Fruit fly (Drosophila melanogaster) whole organism, embryonic: ENCODE measurements around the gene CG32280.

Experiments used
- Bteb2 ChIP-seq: fragments of 200-800 bp; sonication (Bioruptor generic); optimal IDR thresholded peaks from 2 replicates; lab custom pipeline; 2016; ENCODE audit warnings: missing biosample characterization, missing genetic modification characterization
- CG12071 ChIP-seq: fragments of 200-800 bp; sonication (Bioruptor generic); optimal IDR thresholded peaks from 3 replicates; lab custom pipeline; 2018; ENCODE audit warnings: missing biosample characterization, mild to moderate bottlenecking, missing genetic modification characterization
- CG12236 ChIP-seq: fragments of 200-800 bp; sonication (Bioruptor generic); optimal IDR thresholded peaks from 2 replicates; lab custom pipeline; 2016; ENCODE audit warnings: missing biosample characterization, missing genetic modification characterization
- CG12744 ChIP-seq: fragments of 200-800 bp; sonication (Bioruptor generic); optimal IDR thresholded peaks from 2 replicates; lab custom pipeline; 2016; ENCODE audit warnings: missing biosample characterization, missing genetic modification characterization
- CG13424 ChIP-seq: fragments of 200-800 bp; sonication (Bioruptor generic); optimal IDR thresholded peaks from 2 replicates; lab custom pipeline; 2019; ENCODE audit warnings: missing biosample characterization, mild to moderate bottlenecking, missing genetic modification characterization, moderate library complexity
- CG14050 ChIP-seq: fragments of 200-800 bp; sonication (Bioruptor generic); IDR thresholded peaks from 3 replicates; pipeline ENCODE4 v1.3.6; 2022; ENCODE audit warnings: missing biosample characterization, missing genetic modification characterization
- CG15479 ChIP-seq: fragments of 200-800 bp; sonication (Bioruptor generic); optimal IDR thresholded peaks from 3 replicates; lab custom pipeline; 2019; ENCODE audit warnings: missing biosample characterization, mild to moderate bottlenecking, missing genetic modification characterization, moderate library complexity
- CG16863 ChIP-seq: fragments of 200-800 bp; sonication (Bioruptor generic); optimal IDR thresholded peaks from 3 replicates; lab custom pipeline; 2016; ENCODE audit warnings: missing biosample characterization, missing genetic modification characterization
- CG17385 ChIP-seq: fragments of 200-800 bp; sonication (Bioruptor generic); optimal IDR thresholded peaks from 3 replicates; lab custom pipeline; 2018; ENCODE audit warnings: missing biosample characterization, mild to moderate bottlenecking, missing genetic modification characterization
- CG18476 ChIP-seq: fragments of 200-800 bp; sonication (Bioruptor generic); optimal IDR thresholded peaks from 2 replicates; lab custom pipeline; 2016; ENCODE audit warnings: missing biosample characterization, mild to moderate bottlenecking, missing genetic modification characterization
- CG2678 ChIP-seq: fragments of 200-800 bp; sonication (Bioruptor generic); optimal IDR thresholded peaks from 3 replicates; lab custom pipeline; 2019; ENCODE audit warnings: missing biosample characterization, mild to moderate bottlenecking, missing genetic modification characterization, moderate library complexity
- CG3065 ChIP-seq: fragments of 200-800 bp; sonication (Bioruptor generic); optimal IDR thresholded peaks from 2 replicates; lab custom pipeline; 2016; ENCODE audit warnings: missing biosample characterization, missing genetic modification characterization
- CG33557 ChIP-seq: fragments of 200-800 bp; sonication (Bioruptor generic); optimal IDR thresholded peaks from 2 replicates; lab custom pipeline; 2019; ENCODE audit warnings: missing biosample characterization, mild to moderate bottlenecking, missing genetic modification characterization, moderate library complexity
- CG34376 ChIP-seq: fragments of 200-800 bp; sonication (Bioruptor generic); optimal IDR thresholded peaks from 2 replicates; lab custom pipeline; 2018; ENCODE audit warnings: missing biosample characterization, mild to moderate bottlenecking, missing genetic modification characterization
- CG4360 ChIP-seq: fragments of 200-800 bp; sonication (Bioruptor generic); IDR thresholded peaks from 2 replicates; pipeline ENCODE4 v1.3.6; 2022; ENCODE audit warnings: missing biosample characterization, missing genetic modification characterization
- CG5180 ChIP-seq: fragments of 200-800 bp; sonication (Bioruptor generic); optimal IDR thresholded peaks from 3 replicates; lab custom pipeline; 2017; ENCODE audit warnings: missing biosample characterization, missing genetic modification characterization, mild to moderate bottlenecking, moderate library complexity, missing genetic modification reagents
- CG6272 ChIP-seq: fragments of 200-800 bp; sonication (Bioruptor generic); IDR thresholded peaks from 2 replicates; pipeline ENCODE4 v1.3.6; 2022; ENCODE audit warnings: missing biosample characterization, missing genetic modification characterization
- CrebB ChIP-seq: fragments of 200-800 bp; sonication (Bioruptor generic); optimal IDR thresholded peaks from 3 replicates; lab custom pipeline; 2018; ENCODE audit warnings: missing biosample characterization, mild to moderate bottlenecking, missing genetic modification characterization
- Doc3 ChIP-seq: fragments of 200-800 bp; sonication (Bioruptor generic); IDR thresholded peaks from 3 replicates; pipeline ENCODE4 v1.3.6; 2022; ENCODE audit warnings: missing biosample characterization, missing genetic modification characterization; ENCODE audit not compliant: partially characterized antibody
- Ets65A ChIP-seq: fragments of 200-800 bp; sonication (Bioruptor generic); peaks from one replicate; lab custom pipeline; 2016; ENCODE audit warnings: missing biosample characterization, missing genetic modification characterization
- Gug ChIP-seq: fragments of 200-800 bp; sonication (Bioruptor generic); IDR thresholded peaks from 4 replicates; pipeline ENCODE4 v1.3.6; 2022; ENCODE audit warnings: missing biosample characterization, missing genetic modification characterization
- MBD-R2 ChIP-seq: fragments of 200-800 bp; sonication (Bioruptor generic); IDR thresholded peaks from 2 replicates; pipeline ENCODE4 v1.3.6; 2022; ENCODE audit warnings: missing biosample characterization, missing genetic modification characterization
- Nf-YC ChIP-seq: fragments of 200-800 bp; optimal IDR thresholded peaks from 3 replicates; lab custom pipeline; 2019; ENCODE audit warnings: missing biosample characterization, mild to moderate bottlenecking, missing genetic modification characterization, moderate library complexity
- Ravus ChIP-seq: fragments of 200-800 bp; sonication (Bioruptor generic); IDR thresholded peaks from 2 replicates; pipeline ENCODE4 v1.3.6; 2022; ENCODE audit warnings: missing biosample characterization, missing genetic modification characterization
- Sin3A ChIP-seq: fragments of >200 bp; optimal IDR thresholded peaks from 2 replicates; lab custom pipeline; 2018
- Stat92E ChIP-seq, 3 experiments: fragments of >200 bp in 2 of 3; fragments of 200-800 bp in 1 of 3; sonication (Bioruptor generic) in 1 of 3; optimal IDR thresholded peaks; 2 replicates each; lab custom pipeline; 2017 to 2019; ENCODE audit warnings: missing biosample characterization in 3 of 3, missing genetic modification characterization in 3 of 3, mild to moderate bottlenecking in 1 of 3, moderate library complexity in 1 of 3
- YL-1 ChIP-seq: fragments of 200-800 bp; sonication (Bioruptor generic); optimal IDR thresholded peaks from 3 replicates; lab custom pipeline; 2017; ENCODE audit warnings: missing biosample characterization, mild to moderate bottlenecking, missing genetic modification characterization
- amos ChIP-seq: fragments of 200-800 bp; sonication (Bioruptor generic); IDR thresholded peaks from 2 replicates; pipeline ENCODE4 v1.3.6; 2022; ENCODE audit warnings: missing biosample characterization, missing genetic modification characterization; ENCODE audit not compliant: partially characterized antibody
- ap ChIP-seq: fragments of 200-800 bp; sonication (Bioruptor generic); IDR thresholded peaks from 2 replicates; pipeline ENCODE4 v1.3.6; 2022; ENCODE audit warnings: missing biosample characterization, missing genetic modification characterization
- ato ChIP-seq: fragments of 200-800 bp; sonication (Bioruptor generic); IDR thresholded peaks from 2 replicates; pipeline ENCODE4 v1.3.6; 2022; ENCODE audit warnings: missing biosample characterization, missing genetic modification characterization; ENCODE audit not compliant: partially characterized antibody
- cad ChIP-seq: fragments of >200 bp; optimal IDR thresholded peaks from 2 replicates; lab custom pipeline; 2017; ENCODE audit warnings: missing biosample characterization, missing genetic modification characterization
- cg ChIP-seq: fragments of 200-800 bp; sonication (Bioruptor generic); optimal IDR thresholded peaks from 3 replicates; lab custom pipeline; 2019; ENCODE audit warnings: missing biosample characterization, mild to moderate bottlenecking, missing genetic modification characterization, moderate library complexity
- crol ChIP-seq: fragments of 200-800 bp; sonication (Bioruptor generic); IDR thresholded peaks from 2 replicates; pipeline ENCODE4 v1.3.6; 2022; ENCODE audit warnings: missing biosample characterization, missing genetic modification characterization
- fd102C ChIP-seq: fragments of 200-800 bp; sonication (Bioruptor generic); optimal IDR thresholded peaks from 2 replicates; lab custom pipeline; 2018; ENCODE audit warnings: missing biosample characterization, mild to moderate bottlenecking, missing genetic modification characterization, moderate library complexity
- ftz-f1 ChIP-seq: fragments of 200-800 bp; sonication (Bioruptor generic); optimal IDR thresholded peaks from 2 replicates; lab custom pipeline; 2016; ENCODE audit warnings: missing biosample characterization, missing genetic modification characterization
- gce ChIP-seq: fragments of 200-800 bp; sonication (Bioruptor generic); IDR thresholded peaks from 3 replicates; pipeline ENCODE4 v1.3.6; 2022; ENCODE audit warnings: missing biosample characterization, missing genetic modification characterization
- kah ChIP-seq: fragments of 200-800 bp; sonication (Bioruptor generic); optimal IDR thresholded peaks from 2 replicates; lab custom pipeline; 2018; ENCODE audit warnings: missing biosample characterization, mild to moderate bottlenecking, missing genetic modification characterization
- lbe ChIP-seq: fragments of 200-800 bp; sonication (Bioruptor generic); optimal IDR thresholded peaks from 2 replicates; lab custom pipeline; 2016; ENCODE audit warnings: missing biosample characterization, mild to moderate bottlenecking, missing genetic modification characterization
- nerfin-1 ChIP-seq: fragments of 200-800 bp; sonication (Bioruptor generic); optimal IDR thresholded peaks from 3 replicates; lab custom pipeline; 2019; ENCODE audit warnings: missing biosample characterization, mild to moderate bottlenecking, missing genetic modification characterization, moderate library complexity
- pb ChIP-seq: fragments of 200-800 bp; sonication (Bioruptor generic); optimal IDR thresholded peaks from 3 replicates; lab custom pipeline; 2016; ENCODE audit warnings: missing biosample characterization, missing genetic modification characterization
- rib ChIP-seq: fragments of 200-800 bp; sonication (Bioruptor generic); IDR thresholded peaks from 2 replicates; pipeline ENCODE4 v1.3.6; 2022; ENCODE audit warnings: missing biosample characterization, missing genetic modification characterization
- sens ChIP-seq: fragments of 200-800 bp; sonication (Bioruptor generic); peaks from one replicate; lab custom pipeline; 2016; ENCODE audit warnings: missing biosample characterization, missing genetic modification characterization
- so ChIP-seq: fragments of 200-800 bp; sonication (Bioruptor generic); IDR thresholded peaks from 3 replicates; pipeline ENCODE4 v1.3.6; 2022; ENCODE audit warnings: missing biosample characterization, missing genetic modification characterization
- sr ChIP-seq: fragments of 200-800 bp; sonication (Bioruptor generic); IDR thresholded peaks from 3 replicates; pipeline ENCODE4 v1.3.6; 2022; ENCODE audit warnings: missing biosample characterization, missing genetic modification characterization
- stc ChIP-seq: fragments of 200-800 bp; sonication (Bioruptor generic); IDR thresholded peaks from 2 replicates; pipeline ENCODE4 v1.3.6; 2022; ENCODE audit warnings: missing biosample characterization, missing genetic modification characterization
- ttk ChIP-seq: fragments of 200-800 bp; sonication (Bioruptor generic); IDR thresholded peaks from 2 replicates; pipeline ENCODE4 v2.1.2; 2022; ENCODE audit warnings: missing biosample characterization, missing genetic modification characterization
- twi ChIP-seq: fragments of 200-800 bp; optimal IDR thresholded peaks from 2 replicates; lab custom pipeline; 2019; ENCODE audit warnings: missing biosample characterization, mild to moderate bottlenecking, missing genetic modification characterization, moderate library complexity
- unc-4 ChIP-seq: fragments of 200-800 bp; sonication (Bioruptor generic); IDR thresholded peaks from 2 replicates; pipeline ENCODE4 v1.3.6; 2022; ENCODE audit warnings: missing biosample characterization, missing genetic modification characterization; ENCODE audit not compliant: partially characterized antibody
- unpg ChIP-seq: fragments of 200-800 bp; sonication (Bioruptor generic); optimal IDR thresholded peaks from 3 replicates; lab custom pipeline; 2018; ENCODE audit warnings: missing biosample characterization, mild to moderate bottlenecking, missing genetic modification characterization, moderate library complexity
- usp ChIP-seq: fragments of >200 bp; optimal IDR thresholded peaks from 2 replicates; lab custom pipeline; 2017; ENCODE audit warnings: missing biosample characterization, missing genetic modification characterization
- z ChIP-seq: fragments of 200-800 bp; sonication (Bioruptor generic); IDR thresholded peaks from 3 replicates; pipeline ENCODE4 v1.3.6; 2022; ENCODE audit warnings: missing biosample characterization, missing genetic modification characterization

The CG32280 gene

dm6 chr3L:3161968-3162367 is 3.0 kb upstream of the CG32280 start, which contains the start of gene rasp (continued):
- TF ChIP-seq CG12236 (GFP tag; lab: Kevin White, UChicago), result no peak
- no peak for TF ChIP-seq pb (GFP tag; lab: Kevin White, UChicago)
- TF ChIP-seq MBD-R2 (GFP tag; lab: Robert Waterston, UW), result peak; percentile 51
- TF ChIP-seq cad (GFP tag; lab: Kevin White, UChicago), result no peak
- TF ChIP-seq unc-4, result peak; percentile 45
- TF ChIP-seq CG14050 (GFP tag; lab: Robert Waterston, UW), result no peak
- no peak for TF ChIP-seq ttk
- TF ChIP-seq CG12071 (GFP tag; lab: Kevin White, UChicago), result no peak
- TF ChIP-seq CG4360 (GFP tag; lab: Robert Waterston, UW), result no peak
- peak in 1 of 3 experiments; percentile 8 for TF ChIP-seq Stat92E (GFP tag; optimal IDR thresholded peaks at IDR 0.05; lab: Kevin White, UChicago)
- TF ChIP-seq so (GFP tag; lab: Robert Waterston, UW), result no peak
- TF ChIP-seq amos (GFP tag; lab: Robert Waterston, UW), result peak; percentile 48
- peak; percentile 34 for TF ChIP-seq YL-1 (GFP tag; lab: Kevin White, UChicago)
- TF ChIP-seq Ravus (GFP tag; lab: Robert Waterston, UW), result no peak
- no peak for TF ChIP-seq CG2678 (tag; lab: Kevin White, UChicago)
- TF ChIP-seq CG5180 (GFP tag; lab: Kevin White, UChicago), result no peak
- TF ChIP-seq CG6272, result no peak
- no peak for TF ChIP-seq CG18476 (GFP tag; lab: Kevin White, UChicago)
- no peak for TF ChIP-seq lbe
- no peak for TF ChIP-seq usp
- TF ChIP-seq Doc3 (GFP tag; lab: Robert Waterston, UW), result 0 out of 3 replicates have a peak, but pooled peaks have one; percentile 38
- TF ChIP-seq ato (GFP tag; lab: Robert Waterston, UW), result no peak
- TF ChIP-seq fd102C (GFP tag; lab: Kevin White, UChicago), result no peak
- peak; percentile 34 for TF ChIP-seq nerfin-1 (tag; lab: Kevin White, UChicago)

- TF ChIP-seq ap (GFP tag; lab: Robert Waterston, UW) (no peak), CrebB (tag; lab: Kevin White, UChicago) (no peak), CG12744 (GFP tag; lab: Kevin White, UChicago) (no peak), gce (no peak), CG13424 (tag; lab: Kevin White, UChicago) (no peak), Bteb2 (GFP tag; lab: Kevin White, UChicago) (no peak), Ets65A (no peak), z (GFP tag; lab: Robert Waterston, UW) (no peak), CG17385 (GFP tag; lab: Kevin White, UChicago) (no peak), CG33557 (GFP tag; lab: Kevin White, UChicago) (no peak), Gug (GFP tag; lab: Robert Waterston, UW) (no peak), stc (GFP tag; lab: Robert Waterston, UW) (no peak), Nf-YC (tag; lab: Kevin White, UChicago) (no peak)
Observed at dm6 chr3L:3162584-3162983, 2.4 kb upstream of the CG32280 start.

- 0 out of 2 replicates have a peak, but pooled peaks have one; percentile 9 for TF ChIP-seq rib (GFP tag; lab: Robert Waterston, UW)
- peak; percentile 54 for TF ChIP-seq cg (GFP tag; lab: Kevin White, UChicago)
- peak; percentile 61 for TF ChIP-seq kah (GFP tag; lab: Kevin White, UChicago)
- TF ChIP-seq sr, result 0 out of 3 replicates have a peak, but pooled peaks have one; percentile 29
- peak; percentile 56 for TF ChIP-seq twi (tag; lab: Kevin White, UChicago)
- TF ChIP-seq CG3065, result peak; percentile 85
- peak; percentile 26 for TF ChIP-seq CG34376 (GFP tag; lab: Kevin White, UChicago)
- TF ChIP-seq pb (GFP tag; lab: Kevin White, UChicago), result no peak
- TF ChIP-seq Bteb2 (GFP tag; lab: Kevin White, UChicago), result no peak
- peak; percentile 66 for TF ChIP-seq crol
- TF ChIP-seq Sin3A (lab: Kevin White, UChicago), result no peak
- no peak for TF ChIP-seq unpg (GFP tag; lab: Kevin White, UChicago)
- TF ChIP-seq CG15479 (GFP tag; lab: Kevin White, UChicago), result no peak
- peak; percentile 52 for TF ChIP-seq ftz-f1 (GFP tag; lab: Kevin White, UChicago)
- TF ChIP-seq CG16863, result no peak
- TF ChIP-seq sens (GFP tag; lab: Kevin White, UChicago), result no peak
Observed at dm6 chr3L:3165399-3165798, 418 bp downstream of the CG32280 start.
